Fruit fly (Drosophila melanogaster) S2 (cell line): ENCODE measurements around the gene Sfp78E.

Source experiments
- CG8478 ChIP-seq: fragments of >200 bp; optimal IDR thresholded peaks from 2 replicates; lab custom pipeline; 2018
- CTCF ChIP-seq, 2 experiments: fragments of >200 bp; optimal IDR thresholded peaks; 2 replicates each; lab custom pipeline; 2018

DNA sequence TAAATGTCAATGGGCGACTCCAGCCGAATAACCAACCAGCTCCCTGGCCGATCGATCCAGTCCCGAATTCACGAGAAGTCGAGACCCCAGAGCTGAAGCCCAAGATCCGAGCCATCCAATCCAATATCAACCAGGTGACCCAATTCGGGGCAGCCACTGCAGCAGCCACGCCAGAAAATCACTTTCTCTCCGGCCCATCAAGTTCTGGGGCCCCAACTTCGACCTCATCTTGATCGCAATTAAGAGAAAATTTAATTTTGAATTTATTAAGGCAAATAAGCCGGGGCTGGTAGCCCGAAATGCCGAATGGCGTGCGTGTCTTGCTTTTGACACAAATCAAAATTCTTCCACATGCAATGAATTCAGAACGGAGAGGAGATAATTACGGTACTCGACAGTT is 36.0 kb downstream of the Sfp78E start:
- TF ChIP-seq CTCF (optimal IDR thresholded peaks at IDR 0.05; lab: Kevin White, UChicago) (no peak), CG8478 (lab: Kevin White, UChicago) (no peak)
